Worm (Caenorhabditis elegans) whole organism, L1 larva: Measurements from ENCODE around the gene mpz-5.

Source experiments
- aly-2 ChIP-seq: fragments of 150-350 bp; optimal IDR thresholded peaks from 2 replicates; lab custom pipeline; 2014; ENCODE audit warnings: missing biosample characterization, missing genetic modification characterization
- ama-1 ChIP-seq: fragments of 150-350 bp; optimal IDR thresholded peaks from 2 replicates; lab custom pipeline; 2014
- fos-1 ChIP-seq: fragments of 150-350 bp; optimal IDR thresholded peaks from 2 replicates; lab custom pipeline; 2014; ENCODE audit warnings: missing biosample characterization, missing genetic modification characterization
- grh-1 ChIP-seq: fragments of 200-800 bp; sonication (Bioruptor generic); IDR thresholded peaks from 2 replicates; pipeline ENCODE4 v1.3.6; 2022; ENCODE audit warnings: missing genetic modification reagents, missing genetic modification characterization, missing compliant biosample characterization
- jun-1 ChIP-seq: fragments of 150-350 bp; optimal IDR thresholded peaks from 2 replicates; lab custom pipeline; 2014; ENCODE audit warnings: missing biosample characterization, missing genetic modification reagents, missing genetic modification characterization
- nhr-12 ChIP-seq: sonication (generic microtip); optimal IDR thresholded peaks from 2 replicates; lab custom pipeline; 2017; ENCODE audit warnings: missing biosample characterization, missing genetic modification characterization
- pqm-1 ChIP-seq: sonication (generic microtip); optimal IDR thresholded peaks from 3 replicates; lab custom pipeline; 2017; ENCODE audit warnings: missing biosample characterization, missing genetic modification characterization
- snu-23 ChIP-seq: sonication (generic microtip); optimal IDR thresholded peaks from 2 replicates; lab custom pipeline; 2016; ENCODE audit warnings: missing genetic modification characterization, missing compliant biosample characterization

ce11 chrIV:10360336-10360735, 13.3 kb downstream of the mpz-5 start, which contains the start of gene ugt-59:
- TF ChIP-seq nhr-12 (tag; lab: Kevin White, UChicago): no peak
- no peak for TF ChIP-seq aly-2 (tag; lab: Kevin White, UChicago)
- TF ChIP-seq ama-1 (lab: Kevin White, UChicago): no peak
- TF ChIP-seq pqm-1 (tag; lab: Kevin White, UChicago): no peak
- no peak for TF ChIP-seq jun-1 (tag; lab: Kevin White, UChicago)
- no peak for TF ChIP-seq snu-23 (GFP tag; lab: Kevin White, UChicago)
- no peak for TF ChIP-seq fos-1 (tag; lab: Kevin White, UChicago)
- no peak for TF ChIP-seq grh-1 (GFP tag; lab: Robert Waterston, UW)
